Worm (Caenorhabditis elegans) whole organism, L2 larva: ENCODE data around the gene glna-2.

ENCODE experiments used
- F13H6.1 ChIP-seq: sonication (generic microtip); optimal IDR thresholded peaks from 2 replicates; lab custom pipeline; 2016; ENCODE audit warnings: missing genetic modification characterization, missing compliant biosample characterization
- alr-1 ChIP-seq: fragments of 150-350 bp; optimal IDR thresholded peaks from 2 replicates; lab custom pipeline; 2014; ENCODE audit warnings: missing biosample characterization, missing genetic modification characterization
- aly-2 ChIP-seq: fragments of 150-350 bp; optimal IDR thresholded peaks from 2 replicates; lab custom pipeline; 2014; ENCODE audit warnings: missing biosample characterization, missing genetic modification characterization
- ceh-82 ChIP-seq: fragments of 150-350 bp; optimal IDR thresholded peaks from 2 replicates; lab custom pipeline; 2014; ENCODE audit warnings: missing biosample characterization, missing genetic modification characterization
- dmd-4 ChIP-seq: sonication (generic microtip); optimal IDR thresholded peaks from 2 replicates; lab custom pipeline; 2017; ENCODE audit warnings: missing biosample characterization, missing genetic modification characterization
- elt-1 ChIP-seq: fragments of 150-350 bp; optimal IDR thresholded peaks from 2 replicates; lab custom pipeline; 2014; ENCODE audit warnings: missing biosample characterization, missing genetic modification characterization
- elt-3 ChIP-seq: sonication (generic microtip); optimal IDR thresholded peaks from 2 replicates; lab custom pipeline; 2017; ENCODE audit warnings: missing biosample characterization, missing genetic modification characterization
- fos-1 ChIP-seq: fragments of 150-350 bp; optimal IDR thresholded peaks from 2 replicates; lab custom pipeline; 2014; ENCODE audit warnings: missing biosample characterization, missing genetic modification characterization
- gmeb-1 ChIP-seq: fragments of 150-350 bp; optimal IDR thresholded peaks from 2 replicates; lab custom pipeline; 2014; ENCODE audit warnings: missing biosample characterization, missing genetic modification characterization
- lin-11 ChIP-seq: fragments of 150-350 bp; sonication (generic microtip); optimal IDR thresholded peaks from 2 replicates; lab custom pipeline; 2014; ENCODE audit warnings: missing biosample characterization, missing genetic modification characterization, inconsistent platforms, mixed read lengths
- lin-13 ChIP-seq: fragments of 150-350 bp; optimal IDR thresholded peaks from 2 replicates; lab custom pipeline; 2014; ENCODE audit warnings: missing biosample characterization, missing genetic modification reagents, missing genetic modification characterization
- lin-39 ChIP-seq: fragments of 150-350 bp; optimal IDR thresholded peaks from 2 replicates; lab custom pipeline; 2014; ENCODE audit warnings: missing biosample characterization, missing genetic modification reagents, missing genetic modification characterization
- lsy-2 ChIP-seq, 2 experiments: fragments of 150-350 bp in 1 of 2; sonication (generic microtip) in 1 of 2; optimal IDR thresholded peaks; 2 replicates each; lab custom pipeline; 2014 to 2017; ENCODE audit warnings: missing biosample characterization in 2 of 2, missing genetic modification characterization in 2 of 2
- mbf-1 ChIP-seq: sonication (generic microtip); optimal IDR thresholded peaks from 2 replicates; lab custom pipeline; 2017; ENCODE audit warnings: missing biosample characterization, missing genetic modification characterization
- mdl-1 ChIP-seq, 2 experiments: fragments of 150-350 bp in 1 of 2; sonication (generic microtip) in 1 of 2; optimal IDR thresholded peaks; 2 replicates each; lab custom pipeline; 2017; ENCODE audit warnings: missing biosample characterization in 2 of 2, missing genetic modification characterization in 2 of 2
- nhr-10 ChIP-seq: sonication (generic microtip); optimal IDR thresholded peaks from 2 replicates; lab custom pipeline; 2017; ENCODE audit warnings: missing biosample characterization, missing genetic modification characterization
- nhr-12 ChIP-seq: fragments of 150-350 bp; optimal IDR thresholded peaks from 2 replicates; lab custom pipeline; 2014; ENCODE audit warnings: missing biosample characterization, missing genetic modification characterization
- nhr-129 ChIP-seq: fragments of 150-350 bp; optimal IDR thresholded peaks from 2 replicates; lab custom pipeline; 2014; ENCODE audit warnings: missing biosample characterization, missing genetic modification characterization
- nhr-21 ChIP-seq: fragments of 150-350 bp; optimal IDR thresholded peaks from 2 replicates; lab custom pipeline; 2014; ENCODE audit warnings: missing biosample characterization, missing genetic modification characterization
- nhr-23 ChIP-seq: fragments of 150-350 bp; optimal IDR thresholded peaks from 2 replicates; lab custom pipeline; 2014; ENCODE audit warnings: missing biosample characterization, missing genetic modification reagents, missing genetic modification characterization
- nhr-237 ChIP-seq: fragments of 150-350 bp; optimal IDR thresholded peaks from 2 replicates; lab custom pipeline; 2014; ENCODE audit warnings: missing biosample characterization, missing genetic modification characterization
- nhr-6 ChIP-seq: fragments of 150-350 bp; optimal IDR thresholded peaks from 2 replicates; lab custom pipeline; 2014; ENCODE audit warnings: missing biosample characterization, missing genetic modification characterization
- nhr-77 ChIP-seq: fragments of 150-350 bp; optimal IDR thresholded peaks from 2 replicates; lab custom pipeline; 2014; ENCODE audit warnings: missing biosample characterization, missing genetic modification characterization
- skn-1 ChIP-seq: sonication (generic microtip); optimal IDR thresholded peaks from 2 replicates; lab custom pipeline; 2017; ENCODE audit warnings: missing biosample characterization, missing genetic modification characterization
- sma-3 ChIP-seq: sonication (generic microtip); optimal IDR thresholded peaks from 2 replicates; lab custom pipeline; 2016; ENCODE audit warnings: missing genetic modification reagents, missing genetic modification characterization, missing compliant biosample characterization
- snpc-4 ChIP-seq: fragments of 150-350 bp; optimal IDR thresholded peaks from 2 replicates; lab custom pipeline; 2014; ENCODE audit warnings: missing biosample characterization, missing genetic modification characterization
- unc-39 ChIP-seq: fragments of 150-350 bp; optimal IDR thresholded peaks from 2 replicates; lab custom pipeline; 2014; ENCODE audit warnings: missing biosample characterization, missing genetic modification characterization
- unc-62 ChIP-seq: fragments of 150-350 bp; optimal IDR thresholded peaks from 2 replicates; lab custom pipeline; 2014; ENCODE audit warnings: missing biosample characterization, missing genetic modification reagents, missing genetic modification characterization
- zag-1 ChIP-seq: fragments of 150-350 bp; optimal IDR thresholded peaks from 2 replicates; lab custom pipeline; 2014; ENCODE audit warnings: missing biosample characterization, missing genetic modification characterization
- ztf-11 ChIP-seq: sonication (generic microtip); optimal IDR thresholded peaks from 2 replicates; lab custom pipeline; 2017; ENCODE audit warnings: missing biosample characterization, missing genetic modification characterization

glna-2 gene

ce11 chrII:8042289-8042688 is 33.9 kb downstream of the glna-2 start, which contains the start of gene T05H10.1:
Gene T05H10.1 (plus strand): TSS chrII:8042589.
- TF ChIP-seq fos-1 (tag; lab: Kevin White, UChicago), result no peak
- TF ChIP-seq elt-1 (tag; lab: Kevin White, UChicago), result no peak
- no peak for TF ChIP-seq nhr-129 (tag; lab: Kevin White, UChicago)
- TF ChIP-seq ztf-11, result no peak
- no peak for TF ChIP-seq nhr-6 (tag; lab: Kevin White, UChicago)
- TF ChIP-seq nhr-237, result no peak

- no peak for TF ChIP-seq lsy-2 (tag; optimal IDR thresholded peaks at IDR 0.05; lab: Kevin White, UChicago)
- TF ChIP-seq gmeb-1, result no peak
- TF ChIP-seq skn-1 (tag; lab: Kevin White, UChicago), result no peak
- TF ChIP-seq lin-13 (GFP tag; lab: Kevin White, UChicago), result no peak
- TF ChIP-seq sma-3, result no peak
- TF ChIP-seq nhr-12 (tag; lab: Kevin White, UChicago), result no peak
- TF ChIP-seq ceh-82 (tag; lab: Kevin White, UChicago), result no peak
- TF ChIP-seq mbf-1 (tag; lab: Kevin White, UChicago), result no peak
- no peak for TF ChIP-seq ztf-11
- TF ChIP-seq nhr-23 (tag; lab: Kevin White, UChicago), result no peak
Observed at ce11 chrII:8047264-8047663, 38.8 kb downstream of the glna-2 start, which contains the start of gene apn-1. Gene apn-1 (plus strand): TSS chrII:8047564.

DNA sequence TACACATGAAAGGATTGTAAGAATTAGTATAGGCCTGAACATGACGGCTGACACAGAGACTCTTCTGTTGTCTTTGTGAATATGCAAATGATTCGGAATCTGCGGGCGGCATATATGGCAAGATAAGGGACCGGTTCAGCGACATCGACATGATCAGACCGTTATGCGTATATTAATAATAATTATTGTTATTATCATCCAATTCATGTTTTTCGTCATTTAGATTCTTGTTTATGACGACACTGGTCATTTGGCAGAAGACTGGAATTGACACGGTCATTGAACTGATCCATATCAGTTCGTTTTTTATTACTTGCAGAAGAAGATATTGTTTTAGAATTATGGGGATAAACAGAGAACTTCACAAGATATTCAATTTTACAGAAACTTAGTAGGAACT is 42.0 kb downstream of the glna-2 start, which contains the start of gene mtre-1:
Gene mtre-1 (minus strand): TSS at position 101 of the 400 bp plus-strand sequence.
- TF ChIP-seq F13H6.1 (no peak), nhr-12 (tag; lab: Kevin White, UChicago) (no peak)

- TF ChIP-seq alr-1 (tag; lab: Kevin White, UChicago) (no peak), nhr-12 (tag; lab: Kevin White, UChicago) (no peak), nhr-237 (no peak), snpc-4 (tag; lab: Kevin White, UChicago) (no peak), lin-39 (no peak), aly-2 (tag; lab: Kevin White, UChicago) (no peak), lin-11 (tag; lab: Kevin White, UChicago) (no peak), elt-1 (tag; lab: Kevin White, UChicago) (no peak), ceh-82 (tag; lab: Kevin White, UChicago) (no peak), elt-3 (tag; lab: Kevin White, UChicago) (no peak), unc-62 (GFP tag; lab: Kevin White, UChicago) (no peak)
Observed at ce11 chrII:8051330-8051729, 42.9 kb downstream of the glna-2 start.

- TF ChIP-seq lsy-2 (tag; optimal IDR thresholded peaks at IDR 0.05; lab: Kevin White, UChicago), result no peak
- TF ChIP-seq aly-2 (tag; lab: Kevin White, UChicago), result no peak
- no peak for TF ChIP-seq lin-13 (GFP tag; lab: Kevin White, UChicago)
- no peak for TF ChIP-seq alr-1 (tag; lab: Kevin White, UChicago)
- TF ChIP-seq dmd-4 (tag; lab: Kevin White, UChicago), result no peak
- TF ChIP-seq ceh-82 (tag; lab: Kevin White, UChicago), result no peak
- no peak for TF ChIP-seq nhr-129 (tag; lab: Kevin White, UChicago)
- TF ChIP-seq sma-3, result no peak
- no peak for TF ChIP-seq unc-39 (tag; lab: Kevin White, UChicago)
- no peak for TF ChIP-seq mbf-1 (tag; lab: Kevin White, UChicago)
- no peak for TF ChIP-seq elt-1 (tag; lab: Kevin White, UChicago)
- no peak for TF ChIP-seq skn-1 (tag; lab: Kevin White, UChicago)
- TF ChIP-seq ztf-11, result no peak
- no peak for TF ChIP-seq nhr-10 (tag; lab: Kevin White, UChicago)
- no peak for TF ChIP-seq nhr-77 (tag; lab: Kevin White, UChicago)
- TF ChIP-seq zag-1, result no peak
- TF ChIP-seq, all 48 proteins: peak for 0
Observed at ce11 chrII:8052172-8052571, 43.7 kb downstream of the glna-2 start.

DNA sequence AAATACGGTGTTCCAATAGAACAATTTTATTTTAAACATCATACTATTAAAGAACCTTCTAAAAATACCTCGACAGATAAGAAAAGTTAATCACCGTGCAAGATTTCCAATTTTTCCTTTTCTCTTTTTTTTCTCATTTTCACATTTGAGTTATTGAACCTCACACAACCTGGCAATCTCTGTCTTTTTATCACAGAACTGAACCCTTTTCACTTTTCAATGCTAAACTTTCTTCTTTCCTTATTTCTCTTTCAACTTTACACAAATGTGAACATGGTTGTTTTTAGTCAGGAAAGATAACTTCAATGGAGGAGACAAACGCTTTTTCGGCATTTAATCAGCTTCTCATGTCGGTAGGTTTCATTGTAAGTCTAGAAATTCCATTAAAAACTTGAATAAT is 44.4 kb downstream of the glna-2 start, which contains the start of gene T05H10.4:
Gene T05H10.4 (plus strand): TSS at position 301 of the 400 bp plus-strand sequence.
- no peak for TF ChIP-seq ztf-11
- no peak for TF ChIP-seq nhr-21
- TF ChIP-seq aly-2 (tag; lab: Kevin White, UChicago), result no peak
- TF ChIP-seq mdl-1 (tag; optimal IDR thresholded peaks at IDR 0.05; lab: Kevin White, UChicago), result no peak
- TF ChIP-seq lsy-2 (tag; optimal IDR thresholded peaks at IDR 0.05; lab: Kevin White, UChicago), result no peak
